Fruit fly (Drosophila melanogaster) whole organism, embryonic: Measurements from ENCODE around the gene Nost.
A peak's percentile ranks its signal among the peaks of the same experiment; 100 is the strongest.

Experiments
- Abd-B ChIP-seq: fragments of 200-800 bp; sonication (Bioruptor generic); optimal IDR thresholded peaks from 2 replicates; lab custom pipeline; 2018; ENCODE audit warnings: missing biosample characterization, mild to moderate bottlenecking, missing genetic modification characterization, moderate library complexity
- Aef1 ChIP-seq: fragments of 200-800 bp; sonication (Bioruptor generic); IDR thresholded peaks from 3 replicates; pipeline ENCODE4 v1.3.6; 2022; ENCODE audit warnings: missing biosample characterization, missing genetic modification characterization
- BEAF-32 ChIP-seq: fragments of 200-800 bp; sonication (Bioruptor generic); optimal IDR thresholded peaks from 3 replicates; lab custom pipeline; 2017; ENCODE audit warnings: missing biosample characterization, missing genetic modification characterization, mild to moderate bottlenecking, moderate library complexity, missing genetic modification reagents
- CG10147 ChIP-seq: fragments of 200-800 bp; sonication (Bioruptor generic); optimal IDR thresholded peaks from 2 replicates; lab custom pipeline; 2019; ENCODE audit warnings: missing biosample characterization, mild to moderate bottlenecking, missing genetic modification characterization, moderate library complexity
- CG10979 ChIP-seq: fragments of 200-800 bp; sonication (Bioruptor generic); optimal IDR thresholded peaks from 2 replicates; lab custom pipeline; 2018; ENCODE audit warnings: missing biosample characterization, mild to moderate bottlenecking, missing genetic modification characterization, moderate library complexity
- CG11456 ChIP-seq: fragments of 200-800 bp; sonication (Bioruptor generic); IDR thresholded peaks from 3 replicates; pipeline ENCODE4 v1.3.6; 2022; ENCODE audit warnings: missing biosample characterization, missing genetic modification characterization
- CG12236 ChIP-seq: fragments of 200-800 bp; sonication (Bioruptor generic); optimal IDR thresholded peaks from 2 replicates; lab custom pipeline; 2016; ENCODE audit warnings: missing biosample characterization, missing genetic modification characterization
- CG13287 ChIP-seq: fragments of 200-800 bp; sonication (Bioruptor generic); IDR thresholded peaks from 2 replicates; pipeline ENCODE4 v1.3.6; 2022; ENCODE audit warnings: missing biosample characterization, missing genetic modification characterization; ENCODE audit not compliant: partially characterized antibody
- CG13424 ChIP-seq: fragments of 200-800 bp; sonication (Bioruptor generic); optimal IDR thresholded peaks from 2 replicates; lab custom pipeline; 2019; ENCODE audit warnings: missing biosample characterization, mild to moderate bottlenecking, missing genetic modification characterization, moderate library complexity
- CG13624 ChIP-seq: fragments of 200-800 bp; sonication (Bioruptor generic); optimal IDR thresholded peaks from 2 replicates; lab custom pipeline; 2016; ENCODE audit warnings: missing biosample characterization, missing genetic modification characterization
- CG15514 ChIP-seq: fragments of 200-800 bp; sonication (Bioruptor generic); optimal IDR thresholded peaks from 3 replicates; lab custom pipeline; 2017; ENCODE audit warnings: missing biosample characterization, missing genetic modification characterization, mild to moderate bottlenecking, moderate library complexity, missing genetic modification reagents
- CG1602 ChIP-seq: fragments of 200-800 bp; sonication (Bioruptor generic); optimal IDR thresholded peaks from 3 replicates; lab custom pipeline; 2016; ENCODE audit warnings: missing biosample characterization, missing genetic modification characterization
- CG16863 ChIP-seq: fragments of 200-800 bp; sonication (Bioruptor generic); optimal IDR thresholded peaks from 3 replicates; lab custom pipeline; 2016; ENCODE audit warnings: missing biosample characterization, missing genetic modification characterization
- CG1832 ChIP-seq: fragments of 200-800 bp; sonication (Bioruptor generic); optimal IDR thresholded peaks from 2 replicates; lab custom pipeline; 2017; ENCODE audit warnings: missing biosample characterization, mild to moderate bottlenecking, missing genetic modification characterization, inconsistent platforms
- CG18619 ChIP-seq: fragments of 200-800 bp; sonication (Bioruptor generic); optimal IDR thresholded peaks from 3 replicates; lab custom pipeline; 2017; ENCODE audit warnings: missing biosample characterization, mild to moderate bottlenecking, missing genetic modification characterization
- CG2116 ChIP-seq: fragments of 200-800 bp; sonication (Bioruptor generic); optimal IDR thresholded peaks from 3 replicates; lab custom pipeline; 2018; ENCODE audit warnings: missing biosample characterization, mild to moderate bottlenecking, missing genetic modification characterization
- CG2129 ChIP-seq: fragments of 200-800 bp; sonication (Bioruptor generic); IDR thresholded peaks from 2 replicates; pipeline ENCODE4 v1.3.6; 2022; ENCODE audit warnings: missing biosample characterization, missing genetic modification characterization; ENCODE audit not compliant: partially characterized antibody
- CG2712 ChIP-seq: fragments of 200-800 bp; optimal IDR thresholded peaks from 3 replicates; lab custom pipeline; 2019; ENCODE audit warnings: missing biosample characterization, mild to moderate bottlenecking, missing genetic modification characterization, moderate library complexity
- CG31365 ChIP-seq: fragments of 200-800 bp; sonication (Bioruptor generic); optimal IDR thresholded peaks from 2 replicates; lab custom pipeline; 2018; ENCODE audit warnings: missing biosample characterization, mild to moderate bottlenecking, missing genetic modification characterization
- CG6791 ChIP-seq: fragments of 200-800 bp; sonication (Bioruptor generic); IDR thresholded peaks from 3 replicates; pipeline ENCODE4 v1.3.6; 2022; ENCODE audit warnings: missing biosample characterization, missing genetic modification characterization; ENCODE audit not compliant: partially characterized antibody
- CG8290 ChIP-seq, 3 experiments: fragments of 200-800 bp; sonication (Bioruptor generic); optimal IDR thresholded peaks; 2 replicates each; lab custom pipeline; 2016 to 2019; ENCODE audit warnings: missing biosample characterization in 3 of 3, missing genetic modification characterization in 3 of 3, mild to moderate bottlenecking in 2 of 3, moderate library complexity in 1 of 3
- CG9437 ChIP-seq: fragments of 200-800 bp; sonication (Bioruptor generic); optimal IDR thresholded peaks from 2 replicates; lab custom pipeline; 2018; ENCODE audit warnings: missing biosample characterization, mild to moderate bottlenecking, missing genetic modification characterization
- CG9797 ChIP-seq: fragments of 200-800 bp; sonication (Bioruptor generic); optimal IDR thresholded peaks from 3 replicates; lab custom pipeline; 2018; ENCODE audit warnings: missing biosample characterization, mild to moderate bottlenecking, missing genetic modification characterization
- CG9932 ChIP-seq: fragments of 200-800 bp; sonication (Bioruptor generic); IDR thresholded peaks from 2 replicates; pipeline ENCODE4 v1.3.6; 2022; ENCODE audit warnings: missing biosample characterization, missing genetic modification characterization
- Deaf1 ChIP-seq: fragments of 200-800 bp; optimal IDR thresholded peaks from 3 replicates; lab custom pipeline; 2019; ENCODE audit warnings: missing biosample characterization, mild to moderate bottlenecking, missing genetic modification characterization, moderate library complexity
- Dll ChIP-seq: fragments of 200-800 bp; sonication (Bioruptor generic); IDR thresholded peaks from 4 replicates; pipeline ENCODE4 v1.3.6; 2022; ENCODE audit warnings: missing biosample characterization, missing genetic modification characterization; ENCODE audit not compliant: partially characterized antibody
- Doc2 ChIP-seq: fragments of 200-800 bp; sonication (Bioruptor generic); IDR thresholded peaks from 2 replicates; pipeline ENCODE4 v1.3.6; 2022; ENCODE audit warnings: missing biosample characterization, missing genetic modification characterization
- ERR ChIP-seq: fragments of 200-800 bp; sonication (Bioruptor generic); optimal IDR thresholded peaks from 2 replicates; lab custom pipeline; 2016; ENCODE audit warnings: missing biosample characterization, missing genetic modification characterization
- Med ChIP-seq: fragments of 200-800 bp; sonication (Bioruptor generic); peaks from one replicate; lab custom pipeline; 2016; ENCODE audit warnings: missing biosample characterization, missing genetic modification characterization, mild to moderate bottlenecking, inconsistent platforms, moderate library complexity
- NfI ChIP-seq: fragments of 200-800 bp; sonication (Bioruptor generic); optimal IDR thresholded peaks from 3 replicates; lab custom pipeline; 2018; ENCODE audit warnings: missing biosample characterization, mild to moderate bottlenecking, missing genetic modification characterization, moderate library complexity
- Pdp1 ChIP-seq, 2 experiments: fragments of 200-800 bp; sonication (Bioruptor generic); optimal IDR thresholded peaks; 3 replicates each; lab custom pipeline; 2016; ENCODE audit warnings: missing biosample characterization in 2 of 2, missing genetic modification characterization in 2 of 2, mild to moderate bottlenecking in 1 of 2, moderate library complexity in 1 of 2
- Scr ChIP-seq: fragments of 200-800 bp; sonication (Bioruptor generic); IDR thresholded peaks from 2 replicates; pipeline ENCODE4 v1.3.6; 2022; ENCODE audit warnings: missing biosample characterization, missing genetic modification characterization; ENCODE audit not compliant: partially characterized antibody
- TFAM ChIP-seq: fragments of 200-800 bp; sonication (Bioruptor generic); optimal IDR thresholded peaks from 2 replicates; lab custom pipeline; 2017; ENCODE audit warnings: missing biosample characterization, missing genetic modification characterization, inconsistent platforms
- ato ChIP-seq: fragments of 200-800 bp; sonication (Bioruptor generic); IDR thresholded peaks from 2 replicates; pipeline ENCODE4 v1.3.6; 2022; ENCODE audit warnings: missing biosample characterization, missing genetic modification characterization; ENCODE audit not compliant: partially characterized antibody
- bbx ChIP-seq: fragments of 200-800 bp; sonication (Bioruptor generic); IDR thresholded peaks from 2 replicates; pipeline ENCODE4 v1.3.6; 2022; ENCODE audit warnings: missing biosample characterization, missing genetic modification characterization; ENCODE audit not compliant: partially characterized antibody
- bcd ChIP-seq: fragments of 200-800 bp; sonication (Bioruptor generic); optimal IDR thresholded peaks from 2 replicates; lab custom pipeline; 2017; ENCODE audit warnings: missing biosample characterization, mild to moderate bottlenecking, missing genetic modification characterization
- chinmo ChIP-seq: fragments of 200-800 bp; sonication (Bioruptor generic); IDR thresholded peaks from 4 replicates; pipeline ENCODE4 v1.3.6; 2022; ENCODE audit warnings: missing biosample characterization, missing genetic modification characterization; ENCODE audit not compliant: partially characterized antibody
- en ChIP-seq: fragments of 200-800 bp; sonication (Bioruptor generic); optimal IDR thresholded peaks from 2 replicates; lab custom pipeline; 2016; ENCODE audit warnings: missing biosample characterization, missing genetic modification characterization
- ewg ChIP-seq: fragments of 200-800 bp; sonication (Bioruptor generic); optimal IDR thresholded peaks from 3 replicates; lab custom pipeline; 2017; ENCODE audit warnings: mild to moderate bottlenecking, missing biosample characterization, missing genetic modification reagents, missing genetic modification characterization
- gem ChIP-seq: fragments of 200-800 bp; sonication (Bioruptor generic); optimal IDR thresholded peaks from 2 replicates; lab custom pipeline; 2019; ENCODE audit warnings: missing biosample characterization, mild to moderate bottlenecking, missing genetic modification characterization, moderate library complexity
- lov ChIP-seq, 2 experiments: fragments of 200-800 bp in 1 of 2; fragments of >200 bp in 1 of 2; sonication (Bioruptor generic) in 1 of 2; IDR thresholded peaks in 1 of 2; optimal IDR thresholded peaks in 1 of 2; 2 replicates in 1 of 2; 3 replicates in 1 of 2; pipeline versions ENCODE4 v1.3.6 to Lab custom; 2017 to 2022; ENCODE audit warnings: missing biosample characterization in 1 of 2, missing genetic modification characterization in 1 of 2
- nerfin-2 ChIP-seq: fragments of 200-800 bp; sonication (Bioruptor generic); IDR thresholded peaks from 2 replicates; pipeline ENCODE4 v1.3.6; 2022; ENCODE audit warnings: missing biosample characterization, missing genetic modification characterization; ENCODE audit not compliant: partially characterized antibody
- sens ChIP-seq: fragments of 200-800 bp; sonication (Bioruptor generic); peaks from one replicate; lab custom pipeline; 2016; ENCODE audit warnings: missing biosample characterization, missing genetic modification characterization
- so ChIP-seq: fragments of 200-800 bp; sonication (Bioruptor generic); IDR thresholded peaks from 3 replicates; pipeline ENCODE4 v1.3.6; 2022; ENCODE audit warnings: missing biosample characterization, missing genetic modification characterization
- tna ChIP-seq: fragments of 200-800 bp; sonication (Bioruptor generic); IDR thresholded peaks from 2 replicates; pipeline ENCODE4 v1.3.6; 2022; ENCODE audit warnings: missing biosample characterization, missing genetic modification characterization; ENCODE audit not compliant: partially characterized antibody
- zen ChIP-seq: fragments of 200-800 bp; sonication (Bioruptor generic); optimal IDR thresholded peaks from 3 replicates; lab custom pipeline; 2018; ENCODE audit warnings: missing biosample characterization, mild to moderate bottlenecking, missing genetic modification characterization, moderate library complexity
- zen2 ChIP-seq: fragments of 200-800 bp; sonication (Bioruptor generic); IDR thresholded peaks from 3 replicates; pipeline ENCODE4 v1.3.6; 2022; ENCODE audit warnings: missing biosample characterization, missing genetic modification characterization; ENCODE audit not compliant: partially characterized antibody

The Nost gene

DNA sequence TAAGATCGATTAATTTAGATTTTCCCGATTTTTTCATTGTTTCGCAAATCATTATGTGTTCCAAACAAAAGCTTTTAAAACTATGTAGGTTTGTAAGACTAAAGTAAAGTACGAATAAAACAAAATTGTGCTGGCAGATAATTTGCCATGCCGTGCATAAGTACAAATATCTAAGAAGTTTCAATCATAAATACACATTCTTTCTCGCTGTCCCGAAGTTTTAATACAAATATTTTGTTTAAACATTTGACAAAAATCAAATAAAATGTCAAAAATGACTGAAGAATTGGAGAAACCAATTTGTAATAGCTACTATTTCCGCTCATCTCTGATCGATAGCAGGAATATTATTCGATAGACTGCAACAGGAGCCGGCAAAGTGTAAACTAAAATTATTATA, 52.6 kb downstream of the Nost start, which contains the start of gene APC4 (continued):
- peak; percentile 25 for TF ChIP-seq CG9437 (GFP tag; lab: Kevin White, UChicago)
- no peak for TF ChIP-seq lov (optimal IDR thresholded peaks at IDR 0.05; lab: Kevin White, UChicago)
- TF ChIP-seq lov (GFP tag; IDR thresholded peaks at IDR 0.05; lab: Robert Waterston, UW), result no peak
- no peak for TF ChIP-seq ERR (GFP tag; lab: Kevin White, UChicago)
- peak; percentile 12 for TF ChIP-seq CG10979 (tag; lab: Kevin White, UChicago)
- TF ChIP-seq CG8290 (GFP tag; optimal IDR thresholded peaks at IDR 0.05; lab: Kevin White, UChicago), result peak; percentile 17
- TF ChIP-seq CG8290 (tag; optimal IDR thresholded peaks at IDR 0.05; lab: Kevin White, UChicago), result no peak
- TF ChIP-seq bcd (GFP tag; lab: Kevin White, UChicago), result no peak
- TF ChIP-seq CG15514 (GFP tag; lab: Kevin White, UChicago), result peak; percentile 25
- TF ChIP-seq Deaf1, result no peak
- no peak for TF ChIP-seq NfI (GFP tag; lab: Kevin White, UChicago)
- TF ChIP-seq CG13624, result peak; percentile 27
- no peak for TF ChIP-seq Doc2
- peak; percentile 13 for TF ChIP-seq zen (tag; lab: Kevin White, UChicago)
- TF ChIP-seq CG18619, result no peak
- TF ChIP-seq so (GFP tag; lab: Robert Waterston, UW), result no peak
- no peak for TF ChIP-seq gem

DNA sequence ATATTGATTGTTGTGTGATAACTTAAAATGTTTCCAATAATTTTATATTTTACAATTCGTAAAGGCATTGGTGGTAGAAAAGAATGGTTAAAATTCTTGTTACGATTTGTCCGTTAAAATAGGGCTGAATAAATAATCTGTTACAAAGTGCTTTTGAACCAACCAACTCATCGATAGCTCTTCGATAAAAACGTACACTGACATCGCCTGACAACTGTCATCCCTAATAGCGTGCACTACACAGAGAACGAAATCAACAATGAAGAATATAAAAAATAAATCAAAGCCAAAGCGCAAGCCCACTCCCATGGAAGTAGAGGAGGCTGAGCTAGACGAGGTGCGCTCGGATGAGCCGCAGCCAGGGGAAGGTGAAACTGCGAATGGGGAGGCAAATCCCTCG, 55.7 kb downstream of the Nost start, which contains the start of gene CG32708:
Gene CG32708 (plus strand): TSS at position 207 of the 400 bp plus-strand sequence.
- TF ChIP-seq CG12236 (no peak), en (GFP tag; lab: Kevin White, UChicago) (no peak), CG1832 (GFP tag; lab: Kevin White, UChicago) (no peak), ewg (no peak), TFAM (GFP tag; lab: Kevin White, UChicago) (no peak), CG9797 (GFP tag; lab: Kevin White, UChicago) (no peak), CG10147 (GFP tag; lab: Kevin White, UChicago) (no peak), CG9932 (GFP tag; lab: Robert Waterston, UW) (peak; percentile 46; the same call in 1 of the 2 replicates), chinmo (GFP tag; lab: Robert Waterston, UW) (0 out of 4 replicates have a peak, but pooled peaks have one; percentile 77), Abd-B (GFP tag; lab: Kevin White, UChicago) (no peak), CG31365 (no peak), Med (peak; percentile 70), CG6791 (GFP tag; lab: Robert Waterston, UW) (peak; percentile 65; the same call in 2 of the 3 replicates), CG13424 (no peak), CG1602 (GFP tag; lab: Kevin White, UChicago) (no peak), ato (peak; percentile 48), bbx (GFP tag; lab: Robert Waterston, UW) (peak; percentile 74), CG11456 (no peak), CG2712 (tag; lab: Kevin White, UChicago) (peak; percentile 4), BEAF-32 (GFP tag; lab: Kevin White, UChicago) (peak; percentile 69), CG2116 (GFP tag; lab: Kevin White, UChicago) (peak; percentile 56), CG13287 (peak; percentile 83), Dll (peak; percentile 75), Aef1 (no peak), Scr (GFP tag; lab: Robert Waterston, UW) (peak; percentile 70), CG16863 (GFP tag; lab: Kevin White, UChicago) (no peak), CG2129 (GFP tag; lab: Robert Waterston, UW) (peak; percentile 32; the same call in 1 of the 2 replicates), nerfin-2 (GFP tag; lab: Robert Waterston, UW) (peak; percentile 59; the same call in 1 of the 2 replicates), zen2 (peak; percentile 66; the same call in 2 of the 3 replicates), Pdp1 (GFP tag; optimal IDR thresholded peaks at IDR 0.05; lab: Kevin White, UChicago) (peak in 1 of 2 experiments; percentile 28), sens (GFP tag; lab: Kevin White, UChicago) (peak; percentile 80), tna (GFP tag; lab: Robert Waterston, UW) (0 out of 2 replicates have a peak, but pooled peaks have one; percentile 48)
